Worm (Caenorhabditis elegans): ENCODE results near the gene K11E4.6.
A peak's percentile ranks its signal among the peaks of the same experiment; 100 is the strongest.

K11E4.6 gene

DNA sequence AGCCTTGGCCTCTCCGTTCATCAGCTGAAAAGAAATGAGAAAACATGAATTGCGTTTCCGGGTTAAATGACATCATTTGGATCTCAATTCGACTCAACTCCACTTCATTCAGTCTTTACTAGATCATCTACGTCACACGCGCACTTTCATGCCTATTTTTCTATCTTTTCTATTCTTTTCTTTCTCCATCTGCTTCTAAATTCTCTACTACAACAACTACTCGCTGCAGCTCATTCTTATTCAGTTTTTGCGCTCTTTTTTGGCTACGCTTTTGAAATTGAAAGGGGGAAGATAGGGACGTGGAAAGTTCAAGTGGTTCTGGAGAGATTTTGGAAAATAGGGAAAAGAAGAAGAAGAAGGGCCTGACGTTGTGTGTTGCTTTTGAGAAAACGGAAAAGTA is 44.1 kb downstream of the K11E4.6 start:
- TF ChIP-seq mls-2 (tag; optimal IDR thresholded peaks at IDR 0.05) (no peak), ces-1 (GFP tag; optimal IDR thresholded peaks at IDR 0.05) (peak; percentile 85)

DNA sequence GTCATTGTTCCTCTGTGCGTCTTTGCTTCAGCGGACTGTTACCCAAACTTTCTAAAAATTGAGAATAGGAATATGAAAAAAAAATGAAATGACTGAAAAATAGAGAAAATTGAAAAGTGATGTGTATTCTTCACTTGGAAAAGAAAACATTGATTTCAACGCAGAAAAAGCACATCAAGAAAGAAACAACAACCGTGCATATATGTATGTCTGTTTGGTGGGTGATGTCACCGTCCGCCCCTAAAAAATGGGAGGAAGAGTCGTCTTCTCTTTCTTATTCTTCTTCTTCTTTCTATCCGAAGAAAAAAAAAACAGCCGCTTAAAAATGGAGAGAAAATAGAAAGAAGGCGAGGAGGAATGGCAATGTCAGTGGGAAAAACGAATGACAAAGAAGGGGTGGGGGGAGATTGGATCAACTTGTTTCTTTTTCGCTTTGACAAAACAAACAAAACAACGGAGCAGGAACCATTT is 46.1 kb downstream of the K11E4.6 start, which contains the start of gene nkb-3:
Gene nkb-3, minus strand, starts transcription at position 51 of the 471 bp plus-strand sequence.
- TF ChIP-seq lin-32 (GFP tag; optimal IDR thresholded peaks at IDR 0.05) (no peak), elt-1 (tag; optimal IDR thresholded peaks at IDR 0.05; ENCODE audit: borderline replicate concordance, insufficient read depth) (no peak), zip-8 (tag; optimal IDR thresholded peaks at IDR 0.05) (no peak), cnd-1 (tag; optimal IDR thresholded peaks at IDR 0.05) (no peak), unc-62 (GFP tag; optimal IDR thresholded peaks at IDR 0.05) (no peak), ceh-39 (tag; optimal IDR thresholded peaks at IDR 0.05) (no peak), ces-1 (GFP tag; optimal IDR thresholded peaks at IDR 0.05) (no peak), mep-1 (tag; optimal IDR thresholded peaks at IDR 0.05) (no peak)

- TF ChIP-seq tbx-8 (GFP tag; optimal IDR thresholded peaks at IDR 0.05) (no peak), lin-32 (GFP tag; optimal IDR thresholded peaks at IDR 0.05) (no peak), ceh-43 (GFP tag; optimal IDR thresholded peaks at IDR 0.05) (no peak), ceh-39 (tag; optimal IDR thresholded peaks at IDR 0.05) (no peak), nhr-28 (tag; optimal IDR thresholded peaks at IDR 0.05) (no peak), nhr-12 (tag; optimal IDR thresholded peaks at IDR 0.05) (no peak), blmp-1 (tag; optimal IDR thresholded peaks at IDR 0.05) (no peak), ces-1 (GFP tag; optimal IDR thresholded peaks at IDR 0.05) (no peak), sptf-1 (tag; optimal IDR thresholded peaks at IDR 0.05) (no peak), nhr-76 (tag; optimal IDR thresholded peaks at IDR 0.05) (no peak), pha-4 (tag; optimal IDR thresholded peaks at IDR 0.05) (no peak), snpc-4 (tag; optimal IDR thresholded peaks at IDR 0.05) (no peak), elt-3 (tag; optimal IDR thresholded peaks at IDR 0.05) (no peak)
Observed at ce11 chrX:13772734-13773133, 48.3 kb downstream of the K11E4.6 start.

- TF ChIP-seq cnd-1 (tag; optimal IDR thresholded peaks at IDR 0.05) (no peak), lin-13 (tag; optimal IDR thresholded peaks at IDR 0.05) (no peak), mab-5 (tag; optimal IDR thresholded peaks at IDR 0.05) (no peak), hlh-1 (tag; optimal IDR thresholded peaks at IDR 0.05) (no peak)
Observed at ce11 chrX:13774144-13774543, 49.7 kb downstream of the K11E4.6 start.

ce11 chrX:13775508-13775907 is 51.0 kb downstream of the K11E4.6 start:
- TF ChIP-seq sem-2 (GFP tag; optimal IDR thresholded peaks at IDR 0.05), result no peak
- no peak for TF ChIP-seq mab-5 (tag; optimal IDR thresholded peaks at IDR 0.05)
- no peak for TF ChIP-seq tbx-8 (GFP tag; optimal IDR thresholded peaks at IDR 0.05)
- no peak for TF ChIP-seq unc-120 (tag; optimal IDR thresholded peaks at IDR 0.05; ENCODE audit: poor library complexity, severe bottlenecking)
